Fruit fly (Drosophila melanogaster) whole organism, embryonic: ENCODE data around the gene Bacc.

ENCODE experiments used
- Asciz ChIP-seq: fragments of 200-800 bp; sonication (Bioruptor generic); optimal IDR thresholded peaks from 2 replicates; lab custom pipeline; 2017; ENCODE audit warnings: missing biosample characterization, mild to moderate bottlenecking, missing genetic modification characterization, missing genetic modification reagents
- Bteb2 ChIP-seq: fragments of 200-800 bp; sonication (Bioruptor generic); optimal IDR thresholded peaks from 2 replicates; lab custom pipeline; 2016; ENCODE audit warnings: missing biosample characterization, missing genetic modification characterization
- CG1024 ChIP-seq: fragments of 200-800 bp; sonication (Bioruptor generic); IDR thresholded peaks from 2 replicates; pipeline ENCODE4 v1.3.6; 2022; ENCODE audit warnings: missing biosample characterization, missing genetic modification characterization
- CG10321 ChIP-seq: fragments of 200-800 bp; sonication (Bioruptor generic); IDR thresholded peaks from 2 replicates; pipeline ENCODE4 v1.3.6; 2022; ENCODE audit warnings: missing biosample characterization, missing genetic modification characterization
- CG10462 ChIP-seq: fragments of 200-800 bp; sonication (Bioruptor generic); optimal IDR thresholded peaks from 2 replicates; lab custom pipeline; 2016; ENCODE audit warnings: missing biosample characterization, missing genetic modification characterization
- CG10654 ChIP-seq: fragments of 200-800 bp; sonication (Bioruptor generic); optimal IDR thresholded peaks from 2 replicates; lab custom pipeline; 2016; ENCODE audit warnings: missing biosample characterization, missing genetic modification characterization
- CG1233 ChIP-seq: fragments of 200-800 bp; sonication (Bioruptor generic); optimal IDR thresholded peaks from 4 replicates; lab custom pipeline; 2018; ENCODE audit warnings: missing biosample characterization, mild to moderate bottlenecking, missing genetic modification characterization
- CG12659 ChIP-seq: fragments of 200-800 bp; sonication (Bioruptor generic); optimal IDR thresholded peaks from 3 replicates; lab custom pipeline; 2017; ENCODE audit warnings: mild to moderate bottlenecking, missing biosample characterization, missing genetic modification reagents, missing genetic modification characterization
- CG1603 ChIP-seq: fragments of 200-800 bp; sonication (Bioruptor generic); optimal IDR thresholded peaks from 2 replicates; lab custom pipeline; 2019; ENCODE audit warnings: missing biosample characterization, mild to moderate bottlenecking, missing genetic modification characterization, moderate library complexity
- CG16779 ChIP-seq: fragments of 200-800 bp; sonication (Bioruptor generic); IDR thresholded peaks from 2 replicates; pipeline ENCODE4 v1.3.6; 2022; ENCODE audit warnings: missing biosample characterization, missing genetic modification characterization
- CG16863 ChIP-seq: fragments of 200-800 bp; sonication (Bioruptor generic); optimal IDR thresholded peaks from 3 replicates; lab custom pipeline; 2016; ENCODE audit warnings: missing biosample characterization, missing genetic modification characterization
- CG17802 ChIP-seq: fragments of 200-800 bp; sonication (Bioruptor generic); optimal IDR thresholded peaks from 2 replicates; lab custom pipeline; 2018; ENCODE audit warnings: missing biosample characterization, mild to moderate bottlenecking, missing genetic modification characterization, moderate library complexity
- CG18262 ChIP-seq: fragments of 200-800 bp; optimal IDR thresholded peaks from 3 replicates; lab custom pipeline; 2019; ENCODE audit warnings: missing biosample characterization, mild to moderate bottlenecking, missing genetic modification characterization, moderate library complexity
- CG2116 ChIP-seq: fragments of 200-800 bp; sonication (Bioruptor generic); optimal IDR thresholded peaks from 3 replicates; lab custom pipeline; 2018; ENCODE audit warnings: missing biosample characterization, mild to moderate bottlenecking, missing genetic modification characterization
- CG3726 ChIP-seq: fragments of 200-800 bp; sonication (Bioruptor generic); IDR thresholded peaks from 3 replicates; pipeline ENCODE4, ENCODE4 v1.3.6; 2022; ENCODE audit warnings: missing biosample characterization, missing genetic modification characterization
- CG5953 ChIP-seq: fragments of 200-800 bp; sonication (Bioruptor generic); IDR thresholded peaks from 2 replicates; pipeline ENCODE4 v1.3.6; 2022; ENCODE audit warnings: missing biosample characterization, missing genetic modification characterization
- CG8290 ChIP-seq, 3 experiments: fragments of 200-800 bp; sonication (Bioruptor generic); optimal IDR thresholded peaks; 2 replicates each; lab custom pipeline; 2016 to 2019; ENCODE audit warnings: missing biosample characterization in 3 of 3, missing genetic modification characterization in 3 of 3, mild to moderate bottlenecking in 2 of 3, moderate library complexity in 1 of 3
- CG9437 ChIP-seq: fragments of 200-800 bp; sonication (Bioruptor generic); optimal IDR thresholded peaks from 2 replicates; lab custom pipeline; 2018; ENCODE audit warnings: missing biosample characterization, mild to moderate bottlenecking, missing genetic modification characterization
- CTCF ChIP-seq: fragments of 200-800 bp; sonication (Bioruptor generic); optimal IDR thresholded peaks from 2 replicates; lab custom pipeline; 2017; ENCODE audit warnings: missing biosample characterization, mild to moderate bottlenecking, missing genetic modification characterization, moderate library complexity
- Camta ChIP-seq: fragments of 200-800 bp; sonication (Bioruptor generic); optimal IDR thresholded peaks from 2 replicates; lab custom pipeline; 2016; ENCODE audit warnings: missing biosample characterization, missing genetic modification characterization
- Ets65A ChIP-seq: fragments of 200-800 bp; sonication (Bioruptor generic); peaks from one replicate; lab custom pipeline; 2016; ENCODE audit warnings: missing biosample characterization, missing genetic modification characterization
- Gsc ChIP-seq: fragments of 200-800 bp; sonication (Bioruptor generic); IDR thresholded peaks from 2 replicates; pipeline ENCODE4 v1.3.6; 2022; ENCODE audit warnings: missing biosample characterization, missing genetic modification characterization
- H15 ChIP-seq: fragments of 200-800 bp; sonication (Bioruptor generic); IDR thresholded peaks from 3 replicates; pipeline ENCODE4 v1.3.6; 2022; ENCODE audit warnings: missing biosample characterization, missing genetic modification characterization
- Hr39 ChIP-seq: fragments of >200 bp; optimal IDR thresholded peaks from 2 replicates; lab custom pipeline; 2017
- Hr78 ChIP-seq, 2 experiments: fragments of 200-800 bp in 1 of 2; fragments of >200 bp in 1 of 2; sonication (Bioruptor generic) in 1 of 2; optimal IDR thresholded peaks; 2 replicates each; lab custom pipeline; 2017 to 2019; ENCODE audit warnings: missing biosample characterization in 2 of 2, missing genetic modification characterization in 2 of 2, mild to moderate bottlenecking in 1 of 2, moderate library complexity in 1 of 2
- Opbp ChIP-seq: fragments of 200-800 bp; sonication (Bioruptor generic); IDR thresholded peaks from 3 replicates; pipeline ENCODE4 v1.3.6; 2022; ENCODE audit warnings: missing biosample characterization, missing genetic modification characterization; ENCODE audit not compliant: partially characterized antibody
- Optix ChIP-seq: fragments of 200-800 bp; sonication (Bioruptor generic); IDR thresholded peaks from 3 replicates; pipeline ENCODE4 v1.3.6; 2022; ENCODE audit warnings: missing biosample characterization, missing genetic modification characterization
- Pdp1 ChIP-seq, 2 experiments: fragments of 200-800 bp; sonication (Bioruptor generic); optimal IDR thresholded peaks; 3 replicates each; lab custom pipeline; 2016; ENCODE audit warnings: missing biosample characterization in 2 of 2, missing genetic modification characterization in 2 of 2, mild to moderate bottlenecking in 1 of 2, moderate library complexity in 1 of 2
- Trl ChIP-seq, 3 experiments: fragments of >200 bp in 2 of 3; fragments of 200-800 bp in 1 of 3; sonication (Bioruptor generic) in 1 of 3; optimal IDR thresholded peaks; 2 replicates in 1 of 3; 3 replicates in 2 of 3; lab custom pipeline; 2016 to 2017; ENCODE audit warnings: missing biosample characterization in 1 of 3, missing genetic modification characterization in 1 of 3
- bab2 ChIP-seq: fragments of 200-800 bp; sonication (Bioruptor generic); optimal IDR thresholded peaks from 2 replicates; lab custom pipeline; 2016; ENCODE audit warnings: missing biosample characterization, missing genetic modification characterization
- bigmax ChIP-seq: fragments of 200-800 bp; sonication (Bioruptor generic); optimal IDR thresholded peaks from 2 replicates; lab custom pipeline; 2018; ENCODE audit warnings: missing biosample characterization, mild to moderate bottlenecking, missing genetic modification characterization
- caup ChIP-seq: fragments of 200-800 bp; sonication (Bioruptor generic); optimal IDR thresholded peaks from 3 replicates; lab custom pipeline; 2017; ENCODE audit warnings: missing biosample characterization, mild to moderate bottlenecking, missing genetic modification characterization, moderate library complexity; ENCODE audit not compliant: severe bottlenecking
- crc ChIP-seq: fragments of 200-800 bp; sonication (Bioruptor generic); optimal IDR thresholded peaks from 2 replicates; lab custom pipeline; 2016; ENCODE audit warnings: missing biosample characterization, missing genetic modification characterization
- crol ChIP-seq: fragments of 200-800 bp; sonication (Bioruptor generic); IDR thresholded peaks from 2 replicates; pipeline ENCODE4 v1.3.6; 2022; ENCODE audit warnings: missing biosample characterization, missing genetic modification characterization
- exex ChIP-seq: fragments of 200-800 bp; sonication (Bioruptor generic); optimal IDR thresholded peaks from 4 replicates; lab custom pipeline; 2018; ENCODE audit warnings: missing biosample characterization, mild to moderate bottlenecking, missing genetic modification characterization, moderate library complexity
- gcm ChIP-seq: fragments of 200-800 bp; sonication (Bioruptor generic); optimal IDR thresholded peaks from 2 replicates; lab custom pipeline; 2019; ENCODE audit warnings: missing biosample characterization, mild to moderate bottlenecking, missing genetic modification characterization, moderate library complexity
- grn ChIP-seq: fragments of 200-800 bp; sonication (Bioruptor generic); optimal IDR thresholded peaks from 3 replicates; lab custom pipeline; 2017; ENCODE audit warnings: missing biosample characterization, missing genetic modification characterization
- kay ChIP-seq: fragments of 200-800 bp; sonication (Bioruptor generic); optimal IDR thresholded peaks from 2 replicates; lab custom pipeline; 2016; ENCODE audit warnings: missing biosample characterization, missing genetic modification characterization
- klu ChIP-seq: fragments of 200-800 bp; sonication (Bioruptor generic); IDR thresholded peaks from 2 replicates; pipeline ENCODE4 v1.3.6; 2022; ENCODE audit warnings: missing biosample characterization, missing genetic modification characterization
- sd ChIP-seq: fragments of 200-800 bp; sonication (Bioruptor generic); optimal IDR thresholded peaks from 3 replicates; lab custom pipeline; 2018; ENCODE audit warnings: missing biosample characterization, mild to moderate bottlenecking, missing genetic modification characterization, moderate library complexity
- ssp ChIP-seq: fragments of 200-800 bp; sonication (Bioruptor generic); IDR thresholded peaks from 2 replicates; pipeline ENCODE4 v1.3.6; 2022; ENCODE audit warnings: missing biosample characterization, missing genetic modification characterization
- sug ChIP-seq: fragments of 200-800 bp; optimal IDR thresholded peaks from 2 replicates; lab custom pipeline; 2019; ENCODE audit warnings: missing biosample characterization, mild to moderate bottlenecking, missing genetic modification characterization, moderate library complexity
- zen ChIP-seq: fragments of 200-800 bp; sonication (Bioruptor generic); optimal IDR thresholded peaks from 3 replicates; lab custom pipeline; 2018; ENCODE audit warnings: missing biosample characterization, mild to moderate bottlenecking, missing genetic modification characterization, moderate library complexity
- zf30C ChIP-seq: fragments of 200-800 bp; sonication (Bioruptor generic); optimal IDR thresholded peaks from 3 replicates; lab custom pipeline; 2018; ENCODE audit warnings: missing biosample characterization, mild to moderate bottlenecking, missing genetic modification characterization

Gene Bacc

DNA sequence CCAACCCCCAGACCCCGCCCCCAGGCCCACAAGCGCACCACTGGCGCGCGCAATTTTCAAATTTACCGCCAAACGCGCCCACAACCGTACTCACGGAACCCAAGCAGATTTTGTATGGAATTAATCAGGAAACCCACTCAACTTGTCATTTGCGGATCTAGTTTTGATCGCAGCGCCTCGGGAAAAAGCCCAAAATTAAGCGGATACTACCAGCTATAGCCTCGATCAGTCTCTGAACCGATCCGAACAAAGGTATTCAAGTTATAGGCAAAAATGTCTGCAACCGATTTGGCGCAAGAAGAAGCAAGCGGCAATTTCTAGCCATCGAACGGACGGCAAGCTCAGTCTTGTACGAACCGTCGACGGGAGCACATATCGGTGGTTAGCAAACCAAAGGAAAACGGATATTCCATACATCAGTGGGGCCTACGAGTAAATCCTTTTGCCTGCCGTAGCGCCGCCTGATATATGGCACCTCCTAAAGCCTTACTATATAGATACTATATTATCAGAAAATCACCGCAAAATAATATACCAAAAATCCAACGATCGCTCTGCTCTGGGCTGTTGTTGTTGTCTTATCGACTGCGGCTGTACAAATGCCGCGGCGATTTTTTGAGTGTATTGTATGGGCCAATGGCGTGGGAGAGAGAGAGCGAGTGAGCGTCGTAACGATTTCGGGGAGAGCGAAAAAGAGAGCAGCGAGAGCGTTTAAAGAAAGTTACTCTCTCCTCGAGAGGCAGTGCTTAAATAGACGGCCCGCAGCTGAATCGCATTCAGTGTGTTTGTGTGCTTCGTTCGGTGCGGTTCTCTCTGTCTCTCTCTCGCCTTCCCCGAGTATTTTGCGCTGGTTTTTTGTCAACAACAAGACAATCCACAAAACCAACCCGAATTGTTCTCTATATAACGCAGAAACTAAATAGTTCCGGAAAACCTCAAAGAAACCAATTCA lies 491 bp downstream of the Bacc start, which contains the start of gene Pgk (continued):
- TF ChIP-seq Asciz: peak; percentile 26
- peak; percentile 29 for TF ChIP-seq CG2116 (GFP tag; lab: Kevin White, UChicago)
- TF ChIP-seq caup (GFP tag; lab: Kevin White, UChicago): peak; percentile 51
- no peak for TF ChIP-seq CG17802 (tag; lab: Kevin White, UChicago)
- TF ChIP-seq CG10321 (GFP tag; lab: Robert Waterston, UW): no peak
- TF ChIP-seq sug (tag; lab: Kevin White, UChicago): peak; percentile 39
- peak; percentile 19 for TF ChIP-seq CG1233 (GFP tag; lab: Kevin White, UChicago)
- TF ChIP-seq Opbp: no peak

DNA sequence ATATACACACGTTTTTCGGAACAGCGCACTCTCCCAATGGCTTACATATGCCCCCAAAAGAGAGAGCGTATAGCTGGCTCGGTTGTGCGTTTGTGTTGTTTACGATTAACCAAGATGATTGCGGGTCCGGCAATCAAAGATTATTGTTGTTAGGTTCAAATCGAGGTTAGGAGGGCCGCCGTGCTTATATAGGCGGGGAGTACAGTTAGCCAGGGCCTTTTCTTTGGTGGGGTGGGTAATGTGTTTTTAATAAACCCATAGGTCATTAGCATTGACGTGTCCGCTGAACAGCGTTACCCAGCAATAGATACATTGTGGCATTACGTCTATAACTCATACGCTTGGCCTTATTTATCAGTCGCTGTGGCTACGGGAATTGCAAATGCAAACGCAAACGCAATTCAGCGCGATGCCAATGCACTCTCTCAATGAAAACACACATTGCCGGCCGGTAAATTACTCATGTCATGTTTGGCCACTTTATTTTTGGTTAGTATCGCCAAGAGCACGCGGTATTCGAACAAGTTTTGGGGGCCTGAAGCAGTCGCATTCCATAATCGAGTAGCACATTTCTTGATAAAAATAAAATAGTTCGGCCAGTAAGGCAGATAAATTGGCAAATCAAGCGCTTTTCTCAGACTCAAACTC lies 1.7 kb downstream of the Bacc start:
- TF ChIP-seq Gsc (GFP tag; lab: Robert Waterston, UW): no peak
- TF ChIP-seq zen: peak; percentile 62
- peak; percentile 47 for TF ChIP-seq sug (tag; lab: Kevin White, UChicago)
- TF ChIP-seq bigmax: peak; percentile 69
- TF ChIP-seq CG1024 (GFP tag; lab: Robert Waterston, UW): no peak
- no peak for TF ChIP-seq caup (GFP tag; lab: Kevin White, UChicago)
- no peak for TF ChIP-seq H15 (GFP tag; lab: Robert Waterston, UW)
- TF ChIP-seq Trl (optimal IDR thresholded peaks at IDR 0.05; lab: Kevin White, UChicago): peak in 1 of 2 experiments; percentile 45
- no peak for TF ChIP-seq Trl (GFP tag; optimal IDR thresholded peaks at IDR 0.05; lab: Kevin White, UChicago)
- no peak for TF ChIP-seq gcm (GFP tag; lab: Kevin White, UChicago)
- peak; percentile 79 for TF ChIP-seq Ets65A
- peak; percentile 70 for TF ChIP-seq exex
- TF ChIP-seq Pdp1 (GFP tag; optimal IDR thresholded peaks at IDR 0.05; lab: Kevin White, UChicago): peak in 1 of 2 experiments; percentile 21
- peak; percentile 89 for TF ChIP-seq sd (tag; lab: Kevin White, UChicago)
- TF ChIP-seq Camta: no peak
- peak; percentile 45 for TF ChIP-seq grn
- TF ChIP-seq ssp (GFP tag; lab: Robert Waterston, UW): no peak
- TF ChIP-seq CG8290 (GFP tag; optimal IDR thresholded peaks at IDR 0.05; lab: Kevin White, UChicago): no peak
- TF ChIP-seq CG8290 (tag; optimal IDR thresholded peaks at IDR 0.05; lab: Kevin White, UChicago): peak in 1 of 2 experiments; percentile 5
- TF ChIP-seq Hr78 (GFP tag; optimal IDR thresholded peaks at IDR 0.05; lab: Kevin White, UChicago): peak in 1 of 2 experiments; percentile 25
- no peak for TF ChIP-seq zf30C

DNA sequence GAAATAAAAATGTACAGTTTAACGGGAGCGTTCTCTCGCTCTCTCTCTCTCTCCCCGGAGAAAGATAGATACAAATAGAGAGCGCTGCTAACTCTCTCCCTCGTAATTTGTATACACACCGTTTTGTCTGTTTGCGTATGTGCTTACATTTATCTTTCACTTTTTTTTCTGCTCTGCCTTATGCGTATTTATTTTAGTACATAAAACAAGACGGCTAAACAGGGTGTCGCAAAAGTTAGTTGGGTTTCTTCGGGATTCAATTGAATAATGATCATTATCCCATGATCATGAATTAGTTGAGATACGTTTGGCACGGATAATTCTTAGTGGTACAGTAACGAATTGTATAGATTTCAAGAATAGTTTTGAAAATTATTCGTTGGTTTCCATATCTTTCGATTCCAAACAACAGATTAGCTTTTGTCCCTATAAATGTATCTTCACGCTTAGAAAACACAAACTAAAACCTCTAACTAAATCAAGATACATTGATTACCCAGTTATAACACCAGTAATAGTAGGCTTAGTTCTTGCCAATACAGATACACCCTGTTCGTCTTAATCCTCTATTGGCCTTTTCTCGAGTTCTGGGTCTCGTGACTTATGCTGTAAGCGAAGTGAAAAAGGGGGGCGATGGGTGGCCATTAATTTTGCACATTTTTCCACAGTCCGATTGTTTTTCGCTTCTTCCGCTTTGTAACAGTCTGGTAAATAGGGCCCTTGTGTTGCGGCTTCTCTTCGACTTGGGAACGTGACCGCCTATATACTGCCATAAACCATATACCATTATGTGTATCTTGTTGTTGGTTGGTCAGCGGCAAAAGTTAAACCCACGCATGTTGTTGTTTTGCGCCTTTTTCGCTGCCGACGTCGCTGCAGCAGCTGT lies 2.4 kb downstream of the Bacc start:
- TF ChIP-seq bab2 (GFP tag; lab: Kevin White, UChicago) (peak; percentile 71), Hr39 (no peak), CG5953 (no peak), Bteb2 (GFP tag; lab: Kevin White, UChicago) (peak; percentile 66), CG1603 (peak; percentile 65), klu (GFP tag; lab: Robert Waterston, UW) (no peak), CG10462 (GFP tag; lab: Kevin White, UChicago) (peak; percentile 59), crc (peak; percentile 83), crol (GFP tag; lab: Robert Waterston, UW) (no peak), CG10654 (GFP tag; lab: Kevin White, UChicago) (peak; percentile 57), kay (peak; percentile 60), CG12659 (GFP tag; lab: Kevin White, UChicago) (peak; percentile 84), CG16863 (GFP tag; lab: Kevin White, UChicago) (peak; percentile 78), Optix (GFP tag; lab: Robert Waterston, UW) (no peak), CG18262 (tag; lab: Kevin White, UChicago) (peak; percentile 89), CG16779 (GFP tag; lab: Robert Waterston, UW) (no peak), CG9437 (GFP tag; lab: Kevin White, UChicago) (peak; percentile 83), CTCF (GFP tag; lab: Kevin White, UChicago) (peak; percentile 41), CG3726 (GFP tag; lab: Robert Waterston, UW) (no peak)
